Fruit fly (Drosophila melanogaster) whole organism, embryonic: ENCODE measurements around the gene CG1638.
A peak's percentile ranks its signal among the peaks of the same experiment; 100 is the strongest.

Source experiments
- ATbp ChIP-seq: fragments of 200-800 bp; sonication (Bioruptor generic); optimal IDR thresholded peaks from 2 replicates; lab custom pipeline; 2017; ENCODE audit warnings: missing biosample characterization, mild to moderate bottlenecking, missing genetic modification characterization, missing genetic modification reagents
- Asciz ChIP-seq: fragments of 200-800 bp; sonication (Bioruptor generic); optimal IDR thresholded peaks from 2 replicates; lab custom pipeline; 2017; ENCODE audit warnings: missing biosample characterization, mild to moderate bottlenecking, missing genetic modification characterization, missing genetic modification reagents
- Bdp1 ChIP-seq: fragments of 200-800 bp; sonication (Bioruptor generic); optimal IDR thresholded peaks from 3 replicates; lab custom pipeline; 2016; ENCODE audit warnings: missing biosample characterization, missing genetic modification characterization
- Blimp-1 ChIP-seq: fragments of 200-800 bp; sonication (Bioruptor generic); optimal IDR thresholded peaks from 3 replicates; lab custom pipeline; 2018; ENCODE audit warnings: missing biosample characterization, missing genetic modification characterization, mild to moderate bottlenecking, moderate library complexity, missing genetic modification reagents
- Bteb2 ChIP-seq: fragments of 200-800 bp; sonication (Bioruptor generic); optimal IDR thresholded peaks from 2 replicates; lab custom pipeline; 2016; ENCODE audit warnings: missing biosample characterization, missing genetic modification characterization
- CG10431 ChIP-seq: fragments of 200-800 bp; sonication (Bioruptor generic); optimal IDR thresholded peaks from 3 replicates; lab custom pipeline; 2018; ENCODE audit warnings: missing biosample characterization, mild to moderate bottlenecking, missing genetic modification characterization
- CG11560 ChIP-seq: fragments of 200-800 bp; sonication (Bioruptor generic); IDR thresholded peaks from 3 replicates; pipeline ENCODE4 v1.3.6; 2022; ENCODE audit warnings: missing biosample characterization, missing genetic modification characterization
- CG11696 ChIP-seq: fragments of 200-800 bp; sonication (Bioruptor generic); IDR thresholded peaks from 2 replicates; pipeline ENCODE4 v1.3.6; 2022; ENCODE audit warnings: missing biosample characterization, missing genetic modification characterization
- CG12219 ChIP-seq: fragments of 200-800 bp; sonication (Bioruptor generic); optimal IDR thresholded peaks from 3 replicates; lab custom pipeline; 2018; ENCODE audit warnings: missing biosample characterization, mild to moderate bottlenecking, missing genetic modification characterization
- CG12299 ChIP-seq: fragments of 200-800 bp; sonication (Bioruptor generic); optimal IDR thresholded peaks from 2 replicates; lab custom pipeline; 2018; ENCODE audit warnings: missing biosample characterization, mild to moderate bottlenecking, missing genetic modification characterization
- CG13123 ChIP-seq: fragments of 200-800 bp; sonication (Bioruptor generic); optimal IDR thresholded peaks from 2 replicates; lab custom pipeline; 2016; ENCODE audit warnings: missing biosample characterization, missing genetic modification characterization
- CG13894 ChIP-seq: fragments of 200-800 bp; sonication (Bioruptor generic); optimal IDR thresholded peaks from 3 replicates; lab custom pipeline; 2018; ENCODE audit warnings: missing biosample characterization, mild to moderate bottlenecking, missing genetic modification characterization, moderate library complexity
- CG2678 ChIP-seq: fragments of 200-800 bp; sonication (Bioruptor generic); optimal IDR thresholded peaks from 3 replicates; lab custom pipeline; 2019; ENCODE audit warnings: missing biosample characterization, mild to moderate bottlenecking, missing genetic modification characterization, moderate library complexity
- CG3281 ChIP-seq: fragments of 200-800 bp; sonication (Bioruptor generic); optimal IDR thresholded peaks from 3 replicates; lab custom pipeline; 2017; ENCODE audit warnings: missing biosample characterization, mild to moderate bottlenecking, missing genetic modification characterization
- CG34376 ChIP-seq: fragments of 200-800 bp; sonication (Bioruptor generic); optimal IDR thresholded peaks from 2 replicates; lab custom pipeline; 2018; ENCODE audit warnings: missing biosample characterization, mild to moderate bottlenecking, missing genetic modification characterization
- CG7556 ChIP-seq: fragments of 200-800 bp; sonication (Bioruptor generic); optimal IDR thresholded peaks from 2 replicates; lab custom pipeline; 2017; ENCODE audit warnings: missing biosample characterization, mild to moderate bottlenecking, missing genetic modification characterization
- CG8281 ChIP-seq: fragments of 200-800 bp; sonication (Bioruptor generic); optimal IDR thresholded peaks from 2 replicates; lab custom pipeline; 2018; ENCODE audit warnings: missing biosample characterization, mild to moderate bottlenecking, missing genetic modification characterization, moderate library complexity
- CG8290 ChIP-seq, 3 experiments: fragments of 200-800 bp; sonication (Bioruptor generic); optimal IDR thresholded peaks; 2 replicates each; lab custom pipeline; 2016 to 2019; ENCODE audit warnings: missing biosample characterization in 3 of 3, missing genetic modification characterization in 3 of 3, mild to moderate bottlenecking in 2 of 3, moderate library complexity in 1 of 3
- CG8924 ChIP-seq: fragments of 200-800 bp; optimal IDR thresholded peaks from 3 replicates; lab custom pipeline; 2019; ENCODE audit warnings: missing biosample characterization, mild to moderate bottlenecking, missing genetic modification characterization, moderate library complexity
- Eip74EF ChIP-seq, 2 experiments: fragments of 200-800 bp in 1 of 2; fragments of >200 bp in 1 of 2; sonication (Bioruptor generic) in 1 of 2; optimal IDR thresholded peaks; 2 replicates each; lab custom pipeline; 2017 to 2019; ENCODE audit warnings: missing biosample characterization in 2 of 2, missing genetic modification characterization in 2 of 2, mild to moderate bottlenecking in 1 of 2, moderate library complexity in 1 of 2
- HLH3B ChIP-seq: fragments of 200-800 bp; sonication (Bioruptor generic); IDR thresholded peaks from 2 replicates; pipeline ENCODE4 v1.3.6; 2022; ENCODE audit warnings: missing biosample characterization, missing genetic modification characterization
- MESR4 ChIP-seq: fragments of 200-800 bp; sonication (Bioruptor generic); optimal IDR thresholded peaks from 2 replicates; lab custom pipeline; 2018; ENCODE audit warnings: missing biosample characterization, mild to moderate bottlenecking, missing genetic modification characterization, moderate library complexity
- Med ChIP-seq: fragments of 200-800 bp; sonication (Bioruptor generic); peaks from one replicate; lab custom pipeline; 2016; ENCODE audit warnings: missing biosample characterization, missing genetic modification characterization, mild to moderate bottlenecking, inconsistent platforms, moderate library complexity
- Nf-YC ChIP-seq: fragments of 200-800 bp; optimal IDR thresholded peaks from 3 replicates; lab custom pipeline; 2019; ENCODE audit warnings: missing biosample characterization, mild to moderate bottlenecking, missing genetic modification characterization, moderate library complexity
- PHDP ChIP-seq: fragments of 200-800 bp; sonication (Bioruptor generic); optimal IDR thresholded peaks from 3 replicates; lab custom pipeline; 2018; ENCODE audit warnings: missing biosample characterization, mild to moderate bottlenecking, missing genetic modification characterization, moderate library complexity
- Pdp1 ChIP-seq, 2 experiments: fragments of 200-800 bp; sonication (Bioruptor generic); optimal IDR thresholded peaks; 3 replicates each; lab custom pipeline; 2016; ENCODE audit warnings: missing biosample characterization in 2 of 2, missing genetic modification characterization in 2 of 2, mild to moderate bottlenecking in 1 of 2, moderate library complexity in 1 of 2
- Rfx ChIP-seq: fragments of 200-800 bp; sonication (Bioruptor generic); IDR thresholded peaks from 2 replicates; pipeline ENCODE4 v1.3.6; 2022; ENCODE audit warnings: missing biosample characterization, missing genetic modification characterization
- cg ChIP-seq: fragments of 200-800 bp; sonication (Bioruptor generic); optimal IDR thresholded peaks from 3 replicates; lab custom pipeline; 2019; ENCODE audit warnings: missing biosample characterization, mild to moderate bottlenecking, missing genetic modification characterization, moderate library complexity
- chinmo ChIP-seq: fragments of 200-800 bp; sonication (Bioruptor generic); IDR thresholded peaks from 4 replicates; pipeline ENCODE4 v1.3.6; 2022; ENCODE audit warnings: missing biosample characterization, missing genetic modification characterization; ENCODE audit not compliant: partially characterized antibody
- ftz-f1 ChIP-seq: fragments of 200-800 bp; sonication (Bioruptor generic); optimal IDR thresholded peaks from 2 replicates; lab custom pipeline; 2016; ENCODE audit warnings: missing biosample characterization, missing genetic modification characterization
- gcm ChIP-seq: fragments of 200-800 bp; sonication (Bioruptor generic); optimal IDR thresholded peaks from 2 replicates; lab custom pipeline; 2019; ENCODE audit warnings: missing biosample characterization, mild to moderate bottlenecking, missing genetic modification characterization, moderate library complexity
- jigr1 ChIP-seq: fragments of 200-800 bp; sonication (Bioruptor generic); IDR thresholded peaks from 3 replicates; pipeline ENCODE4 v1.3.6; 2022; ENCODE audit warnings: missing biosample characterization, missing genetic modification characterization
- kay ChIP-seq: fragments of 200-800 bp; sonication (Bioruptor generic); optimal IDR thresholded peaks from 2 replicates; lab custom pipeline; 2016; ENCODE audit warnings: missing biosample characterization, missing genetic modification characterization
- lilli ChIP-seq: fragments of 200-800 bp; sonication (Bioruptor generic); optimal IDR thresholded peaks from 3 replicates; lab custom pipeline; 2016; ENCODE audit warnings: missing biosample characterization, missing genetic modification characterization
- lov ChIP-seq, 2 experiments: fragments of 200-800 bp in 1 of 2; fragments of >200 bp in 1 of 2; sonication (Bioruptor generic) in 1 of 2; IDR thresholded peaks in 1 of 2; optimal IDR thresholded peaks in 1 of 2; 2 replicates in 1 of 2; 3 replicates in 1 of 2; pipeline versions ENCODE4 v1.3.6 to Lab custom; 2017 to 2022; ENCODE audit warnings: missing biosample characterization in 1 of 2, missing genetic modification characterization in 1 of 2
- luna ChIP-seq: fragments of 200-800 bp; sonication (Bioruptor generic); optimal IDR thresholded peaks from 2 replicates; lab custom pipeline; 2016; ENCODE audit warnings: missing biosample characterization, missing genetic modification characterization
- mirr ChIP-seq: fragments of 200-800 bp; sonication (Bioruptor generic); optimal IDR thresholded peaks from 3 replicates; lab custom pipeline; 2018; ENCODE audit warnings: missing biosample characterization, mild to moderate bottlenecking, missing genetic modification characterization
- nerfin-1 ChIP-seq: fragments of 200-800 bp; sonication (Bioruptor generic); optimal IDR thresholded peaks from 3 replicates; lab custom pipeline; 2019; ENCODE audit warnings: missing biosample characterization, mild to moderate bottlenecking, missing genetic modification characterization, moderate library complexity
- odd ChIP-seq: fragments of 200-800 bp; sonication (Bioruptor generic); optimal IDR thresholded peaks from 2 replicates; lab custom pipeline; 2017; ENCODE audit warnings: missing biosample characterization, mild to moderate bottlenecking, missing genetic modification characterization
- org-1 ChIP-seq: fragments of 200-800 bp; sonication (Bioruptor generic); optimal IDR thresholded peaks from 2 replicates; lab custom pipeline; 2017; ENCODE audit warnings: missing biosample characterization, missing genetic modification characterization
- p53 ChIP-seq: fragments of 200-800 bp; sonication (Bioruptor generic); optimal IDR thresholded peaks from 2 replicates; lab custom pipeline; 2016; ENCODE audit warnings: missing biosample characterization, missing genetic modification characterization
- pfk ChIP-seq: fragments of 200-800 bp; sonication (Bioruptor generic); optimal IDR thresholded peaks from 2 replicates; lab custom pipeline; 2018; ENCODE audit warnings: missing biosample characterization, mild to moderate bottlenecking, missing genetic modification characterization, moderate library complexity
- schlank ChIP-seq: fragments of 200-800 bp; sonication (Bioruptor generic); optimal IDR thresholded peaks from 2 replicates; lab custom pipeline; 2018; ENCODE audit warnings: missing biosample characterization, mild to moderate bottlenecking, missing genetic modification characterization
- sd ChIP-seq: fragments of 200-800 bp; sonication (Bioruptor generic); optimal IDR thresholded peaks from 3 replicates; lab custom pipeline; 2018; ENCODE audit warnings: missing biosample characterization, mild to moderate bottlenecking, missing genetic modification characterization, moderate library complexity
- sens ChIP-seq: fragments of 200-800 bp; sonication (Bioruptor generic); peaks from one replicate; lab custom pipeline; 2016; ENCODE audit warnings: missing biosample characterization, missing genetic modification characterization
- slbo ChIP-seq: fragments of 200-800 bp; sonication (Bioruptor generic); IDR thresholded peaks from 2 replicates; pipeline ENCODE4 v1.3.6; 2022; ENCODE audit warnings: missing biosample characterization, missing genetic modification characterization
- tna ChIP-seq: fragments of 200-800 bp; sonication (Bioruptor generic); IDR thresholded peaks from 2 replicates; pipeline ENCODE4 v1.3.6; 2022; ENCODE audit warnings: missing biosample characterization, missing genetic modification characterization; ENCODE audit not compliant: partially characterized antibody
- twi ChIP-seq: fragments of 200-800 bp; optimal IDR thresholded peaks from 2 replicates; lab custom pipeline; 2019; ENCODE audit warnings: missing biosample characterization, mild to moderate bottlenecking, missing genetic modification characterization, moderate library complexity

CG1638 gene

dm6 chr3R:31603655-31604054 is 13.3 kb downstream of the CG1638 start (continued):
- TF ChIP-seq Asciz (GFP tag; lab: Kevin White, UChicago): peak; percentile 7
- no peak for TF ChIP-seq MESR4 (GFP tag; lab: Kevin White, UChicago)
- peak; percentile 52 for TF ChIP-seq PHDP (tag; lab: Kevin White, UChicago)
- peak; percentile 42 for TF ChIP-seq schlank (tag; lab: Kevin White, UChicago)
- peak; percentile 30 for TF ChIP-seq Bteb2
- no peak for TF ChIP-seq Rfx (GFP tag; lab: Robert Waterston, UW)
- TF ChIP-seq org-1 (GFP tag; lab: Kevin White, UChicago): peak; percentile 38
- TF ChIP-seq kay (GFP tag; lab: Kevin White, UChicago): peak; percentile 2
- TF ChIP-seq pfk: peak; percentile 44
- peak; percentile 9 for TF ChIP-seq CG34376 (GFP tag; lab: Kevin White, UChicago)
- TF ChIP-seq twi (tag; lab: Kevin White, UChicago): peak; percentile 86
- no peak for TF ChIP-seq cg (GFP tag; lab: Kevin White, UChicago)
- no peak for TF ChIP-seq CG13123
- no peak for TF ChIP-seq CG10431 (GFP tag; lab: Kevin White, UChicago)
- TF ChIP-seq ATbp: peak; percentile 61
- TF ChIP-seq Blimp-1 (GFP tag; lab: Kevin White, UChicago): peak; percentile 82
- TF ChIP-seq sens (GFP tag; lab: Kevin White, UChicago): peak; percentile 49
- TF ChIP-seq Med: peak; percentile 86
- no peak for TF ChIP-seq CG12299 (tag; lab: Kevin White, UChicago)
- peak in 1 of 2 experiments; percentile 2 for TF ChIP-seq Pdp1 (GFP tag; optimal IDR thresholded peaks at IDR 0.05; lab: Kevin White, UChicago)
- TF ChIP-seq CG12219: peak; percentile 4
- TF ChIP-seq CG11696 (GFP tag; lab: Robert Waterston, UW): peak; percentile 8; the same call in 1 of the 2 replicates
- TF ChIP-seq Nf-YC (tag; lab: Kevin White, UChicago): peak; percentile 3
- TF ChIP-seq CG3281 (GFP tag; lab: Kevin White, UChicago): peak; percentile 32
- TF ChIP-seq CG2678 (tag; lab: Kevin White, UChicago): peak; percentile 35
- TF ChIP-seq nerfin-1 (tag; lab: Kevin White, UChicago): peak; percentile 28
- TF ChIP-seq lov (optimal IDR thresholded peaks at IDR 0.05; lab: Kevin White, UChicago): no peak
- TF ChIP-seq lov (GFP tag; IDR thresholded peaks at IDR 0.05; lab: Robert Waterston, UW): no peak
- TF ChIP-seq jigr1 (GFP tag; lab: Robert Waterston, UW): no peak
- peak; percentile 18; the same call in 1 of the 2 replicates for TF ChIP-seq HLH3B (GFP tag; lab: Robert Waterston, UW)
- peak; percentile 36 for TF ChIP-seq odd (GFP tag; lab: Kevin White, UChicago)
- TF ChIP-seq Bdp1: no peak
- no peak for TF ChIP-seq CG11560
- TF ChIP-seq CG8290 (GFP tag; optimal IDR thresholded peaks at IDR 0.05; lab: Kevin White, UChicago): no peak
- TF ChIP-seq CG8290 (tag; optimal IDR thresholded peaks at IDR 0.05; lab: Kevin White, UChicago): peak in 1 of 2 experiments; percentile 31

dm6 chr3R:31604409-31605116 is 14.2 kb downstream of the CG1638 start:
- peak; percentile 36; the same call in 1 of the 2 replicates for TF ChIP-seq slbo (GFP tag; lab: Robert Waterston, UW)
- TF ChIP-seq Eip74EF (GFP tag; optimal IDR thresholded peaks at IDR 0.05; lab: Kevin White, UChicago): peak in 1 of 2 experiments; percentile 83
- peak; percentile 90 for TF ChIP-seq chinmo (GFP tag; lab: Robert Waterston, UW)
- TF ChIP-seq luna (GFP tag; lab: Kevin White, UChicago): no peak
- no peak for TF ChIP-seq schlank (tag; lab: Kevin White, UChicago)
- TF ChIP-seq CG8924 (tag; lab: Kevin White, UChicago): no peak
- TF ChIP-seq lilli (GFP tag; lab: Kevin White, UChicago): peak; percentile 10
- peak; percentile 62 for TF ChIP-seq gcm
- TF ChIP-seq CG13894 (tag; lab: Kevin White, UChicago): peak; percentile 55
- no peak for TF ChIP-seq p53 (GFP tag; lab: Kevin White, UChicago)
- peak; percentile 44 for TF ChIP-seq sd (tag; lab: Kevin White, UChicago)
- no peak for TF ChIP-seq tna (GFP tag; lab: Robert Waterston, UW)
- TF ChIP-seq CG8281 (tag; lab: Kevin White, UChicago): peak; percentile 60
- no peak for TF ChIP-seq CG7556 (GFP tag; lab: Kevin White, UChicago)
- TF ChIP-seq ftz-f1 (GFP tag; lab: Kevin White, UChicago): peak; percentile 72
- TF ChIP-seq mirr (GFP tag; lab: Kevin White, UChicago): no peak
